Worm (Caenorhabditis elegans) whole organism, early embryonic: ENCODE measurements around the gene C54D10.3.

Experiments
- ama-1 ChIP-seq: fragments of 150-350 bp; optimal IDR thresholded peaks from 2 replicates; lab custom pipeline; 2014
- ets-7 ChIP-seq: sonication (generic microtip); optimal IDR thresholded peaks from 2 replicates; lab custom pipeline; 2016; ENCODE audit warnings: missing genotype, missing genetic modification characterization, missing compliant biosample characterization
- tbx-37 ChIP-seq: fragments of 200-800 bp; sonication (Bioruptor generic); conservative IDR thresholded peaks from 2 replicates; pipeline ENCODE4 v1.3.6; 2022; ENCODE audit warnings: missing genetic modification reagents, missing genetic modification characterization, missing compliant biosample characterization

ce11 chrV:12414362-12414761 is 4.0 kb upstream of the C54D10.3 start:
- TF ChIP-seq tbx-37 (GFP tag; lab: Robert Waterston, UW) (no peak), ama-1 (lab: Kevin White, UChicago) (no peak), ets-7 (tag; lab: Kevin White, UChicago) (no peak)
